Fruit fly (Drosophila melanogaster) Kc167 (cell line): ENCODE measurements around the gene CG13060.

Experiments used
- Myc ChIP-seq: fragments of >200 bp; optimal IDR thresholded peaks from 2 replicates; lab custom pipeline; 2017; ENCODE audit warnings: missing external identifiers
- Sin3A ChIP-seq: fragments of >200 bp; optimal IDR thresholded peaks from 2 replicates; lab custom pipeline; 2018; ENCODE audit warnings: missing external identifiers
- h ChIP-seq: fragments of >200 bp; optimal IDR thresholded peaks from 3 replicates; lab custom pipeline; 2018; ENCODE audit warnings: missing external identifiers
- insv ChIP-seq: fragments of >200 bp; optimal IDR thresholded peaks from 3 replicates; lab custom pipeline; 2018; ENCODE audit warnings: missing external identifiers
- psq ChIP-seq: fragments of >200 bp; optimal IDR thresholded peaks from 2 replicates; lab custom pipeline; 2017; ENCODE audit warnings: missing external identifiers
- ttk ChIP-seq: sonication (Bioruptor generic); optimal IDR thresholded peaks from 2 replicates; lab custom pipeline; 2017; ENCODE audit warnings: missing external identifiers

CG13060 gene

dm6 chr3L:16286258-16286657 is 33.4 kb upstream of the CG13060 start:
- no peak for TF ChIP-seq psq (lab: Kevin White, UChicago)

dm6 chr3L:16288322-16288721 is 31.3 kb upstream of the CG13060 start, which contains the start of gene CG13046:
Gene CG13046, minus strand, starts transcription at chr3L:16288422.
- TF ChIP-seq h (lab: Kevin White, UChicago) (no peak), ttk (lab: Kevin White, UChicago) (no peak), Myc (no peak)

- TF ChIP-seq Myc (no peak), ttk (lab: Kevin White, UChicago) (no peak), h (lab: Kevin White, UChicago) (no peak)
Observed at dm6 chr3L:16289067-16289466, 30.6 kb upstream of the CG13060 start.

- no peak for TF ChIP-seq ttk (lab: Kevin White, UChicago)
- no peak for TF ChIP-seq Myc
- no peak for TF ChIP-seq insv
- TF ChIP-seq psq (lab: Kevin White, UChicago): no peak
- no peak for TF ChIP-seq h (lab: Kevin White, UChicago)
- TF ChIP-seq Sin3A (lab: Kevin White, UChicago): no peak
Observed at dm6 chr3L:16290850-16291249, 28.8 kb upstream of the CG13060 start, which contains the start of gene CG13045. Gene CG13045, minus strand, starts transcription at chr3L:16290950.

- no peak for TF ChIP-seq insv
- no peak for TF ChIP-seq ttk (lab: Kevin White, UChicago)
- TF ChIP-seq h (lab: Kevin White, UChicago): no peak
- no peak for TF ChIP-seq psq (lab: Kevin White, UChicago)
- no peak for TF ChIP-seq Myc
- no peak for TF ChIP-seq Sin3A (lab: Kevin White, UChicago)
Observed at dm6 chr3L:16291678-16292077, 28.0 kb upstream of the CG13060 start.

- TF ChIP-seq psq (lab: Kevin White, UChicago) (no peak), h (lab: Kevin White, UChicago) (no peak), Myc (no peak), ttk (lab: Kevin White, UChicago) (no peak), Sin3A (lab: Kevin White, UChicago) (no peak), insv (no peak)
Observed at dm6 chr3L:16295447-16295846, 24.2 kb upstream of the CG13060 start, which contains the start of gene CG4962. Gene CG4962, minus strand, starts transcription at chr3L:16295547.

dm6 chr3L:16301153-16301552 is 18.5 kb upstream of the CG13060 start, which contains the start of gene CG4982:
Gene CG4982, plus strand, starts transcription at chr3L:16301453.
- TF ChIP-seq Myc (no peak), h (lab: Kevin White, UChicago) (no peak), Sin3A (lab: Kevin White, UChicago) (no peak)

dm6 chr3L:16303078-16303477 is 16.6 kb upstream of the CG13060 start, which contains the start of gene CG13044:
Gene CG13044, minus strand, starts transcription at chr3L:16303178.
- no peak for TF ChIP-seq Myc
- TF ChIP-seq psq (lab: Kevin White, UChicago): no peak
- TF ChIP-seq ttk (lab: Kevin White, UChicago): no peak
- no peak for TF ChIP-seq insv
- no peak for TF ChIP-seq Sin3A (lab: Kevin White, UChicago)
- TF ChIP-seq h (lab: Kevin White, UChicago): no peak

dm6 chr3L:16303982-16304381 is 15.7 kb upstream of the CG13060 start, which contains the start of gene CG43249:
Gene CG43249, plus strand, starts transcription at chr3L:16304282.
- TF ChIP-seq h (lab: Kevin White, UChicago) (no peak), insv (no peak), ttk (lab: Kevin White, UChicago) (no peak), psq (lab: Kevin White, UChicago) (no peak), Sin3A (lab: Kevin White, UChicago) (no peak), Myc (no peak)

dm6 chr3L:16305820-16306650 is 13.6 kb upstream of the CG13060 start, which contains the start of the genes CG13043 and CG13063:
Gene CG13043, minus strand, starts transcription at chr3L:16305870.
Gene CG13063, plus strand, starts transcription at chr3L:16306600.
- no peak for TF ChIP-seq psq (lab: Kevin White, UChicago)
- TF ChIP-seq Sin3A (lab: Kevin White, UChicago): no peak
- TF ChIP-seq h (lab: Kevin White, UChicago): no peak
- no peak for TF ChIP-seq Myc
- no peak for TF ChIP-seq insv
- no peak for TF ChIP-seq ttk (lab: Kevin White, UChicago)

- TF ChIP-seq ttk (lab: Kevin White, UChicago) (no peak), insv (no peak), h (lab: Kevin White, UChicago) (no peak), psq (lab: Kevin White, UChicago) (no peak), Myc (no peak), Sin3A (lab: Kevin White, UChicago) (no peak)
Observed at dm6 chr3L:16308380-16308779, 11.3 kb upstream of the CG13060 start, which contains the start of gene CG13042. Gene CG13042, minus strand, starts transcription at chr3L:16308480.

dm6 chr3L:16309972-16310371 is 9.7 kb upstream of the CG13060 start:
- no peak for TF ChIP-seq Myc
- no peak for TF ChIP-seq ttk (lab: Kevin White, UChicago)
- TF ChIP-seq psq (lab: Kevin White, UChicago): no peak
- TF ChIP-seq insv: no peak
- no peak for TF ChIP-seq Sin3A (lab: Kevin White, UChicago)
- no peak for TF ChIP-seq h (lab: Kevin White, UChicago)
